Worm (Caenorhabditis elegans) whole organism, early embryonic: Measurements from ENCODE around the gene col-85.

Experiments
- B0310.2 ChIP-seq: sonication (generic microtip); optimal IDR thresholded peaks from 2 replicates; lab custom pipeline; 2016; ENCODE audit warnings: mild to moderate bottlenecking, missing genetic modification characterization, missing compliant biosample characterization
- F13C5.2 ChIP-seq: sonication (generic microtip); optimal IDR thresholded peaks from 2 replicates; lab custom pipeline; 2017; ENCODE audit warnings: mild to moderate bottlenecking, missing genetic modification characterization, inconsistent platforms, missing compliant biosample characterization
- aly-1 ChIP-seq: sonication (generic microtip); optimal IDR thresholded peaks from 2 replicates; lab custom pipeline; 2016; ENCODE audit warnings: missing genetic modification characterization, missing compliant biosample characterization
- ama-1 ChIP-seq: fragments of 150-350 bp; optimal IDR thresholded peaks from 2 replicates; lab custom pipeline; 2014
- ceh-13 ChIP-seq: fragments of 200-800 bp; sonication (Bioruptor generic); optimal IDR thresholded peaks from 2 replicates; lab custom pipeline; 2018; ENCODE audit warnings: mild to moderate bottlenecking, missing genetic modification characterization, missing compliant biosample characterization
- ceh-36 ChIP-seq: sonication (generic microtip); optimal IDR thresholded peaks from 2 replicates; lab custom pipeline; 2016; ENCODE audit warnings: missing genetic modification characterization, inconsistent platforms, missing compliant biosample characterization
- ets-7 ChIP-seq: sonication (generic microtip); optimal IDR thresholded peaks from 2 replicates; lab custom pipeline; 2016; ENCODE audit warnings: missing genotype, missing genetic modification characterization, missing compliant biosample characterization
- flt-1 ChIP-seq: fragments of 200-800 bp; sonication (Bioruptor generic); IDR thresholded peaks from 2 replicates; pipeline ENCODE4 v1.3.6; 2022; ENCODE audit warnings: missing genetic modification characterization, missing compliant biosample characterization
- hmbx-1 ChIP-seq: sonication (generic microtip); optimal IDR thresholded peaks from 2 replicates; lab custom pipeline; 2016; ENCODE audit warnings: mild to moderate bottlenecking, missing genetic modification characterization, missing compliant biosample characterization
- hmg-4 ChIP-seq: fragments of 200-800 bp; sonication (Bioruptor generic); optimal IDR thresholded peaks from 2 replicates; lab custom pipeline; 2018; ENCODE audit warnings: mild to moderate bottlenecking, missing genetic modification characterization, missing compliant biosample characterization
- hnd-1 ChIP-seq: sonication (generic microtip); optimal IDR thresholded peaks from 2 replicates; lab custom pipeline; 2016; ENCODE audit warnings: missing genetic modification characterization, missing compliant biosample characterization
- pes-1 ChIP-seq: fragments of 200-800 bp; sonication (Bioruptor generic); IDR thresholded peaks from 2 replicates; pipeline ENCODE4 v1.3.6; 2022; ENCODE audit warnings: missing genetic modification reagents, missing genetic modification characterization, missing compliant biosample characterization
- scrt-1 ChIP-seq: fragments of 200-800 bp; sonication (Bioruptor generic); IDR thresholded peaks from 2 replicates; pipeline ENCODE4 v1.3.6; 2022; ENCODE audit warnings: missing genetic modification characterization, missing compliant biosample characterization
- sea-1 ChIP-seq: fragments of 200-800 bp; sonication (Bioruptor generic); conservative IDR thresholded peaks from 2 replicates; pipeline ENCODE4 v1.3.6; 2022; ENCODE audit warnings: missing genetic modification characterization, missing compliant biosample characterization
- tbx-11 ChIP-seq: fragments of 200-800 bp; sonication (Bioruptor generic); IDR thresholded peaks from 2 replicates; pipeline ENCODE4 v1.3.6; 2022; ENCODE audit warnings: missing genetic modification characterization, missing compliant biosample characterization
- tbx-37 ChIP-seq: fragments of 200-800 bp; sonication (Bioruptor generic); conservative IDR thresholded peaks from 2 replicates; pipeline ENCODE4 v1.3.6; 2022; ENCODE audit warnings: missing genetic modification reagents, missing genetic modification characterization, missing compliant biosample characterization
- tra-4 ChIP-seq: sonication (generic microtip); optimal IDR thresholded peaks from 2 replicates; lab custom pipeline; 2017; ENCODE audit warnings: missing genetic modification characterization, missing compliant biosample characterization

Gene col-85

DNA sequence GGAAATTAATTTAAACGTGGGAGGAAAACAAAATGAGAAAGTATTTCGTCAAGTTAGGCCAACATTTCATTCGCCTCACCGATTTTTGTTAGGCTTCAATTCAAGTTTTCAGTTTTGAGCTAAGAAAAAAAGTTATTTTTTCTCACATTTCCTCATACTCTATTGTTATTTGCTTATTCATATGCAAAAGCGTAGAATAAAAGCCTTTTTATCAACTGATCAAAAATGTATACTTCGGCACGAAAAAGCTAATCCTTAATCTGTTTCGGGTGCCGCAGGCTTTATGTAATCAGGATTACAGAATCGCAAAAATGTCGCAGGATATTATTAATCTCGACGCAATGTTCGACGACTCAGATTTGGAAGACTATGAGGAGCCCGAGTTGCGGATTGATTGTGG lies 5.0 kb downstream of the col-85 start, which contains the start of gene T21B4.15:
T21B4.15 (plus strand) TSS at position 301 of the 400 bp plus-strand sequence.
- TF ChIP-seq sea-1 (GFP tag; lab: Robert Waterston, UW) (no peak), hmg-4 (no peak), hnd-1 (tag; lab: Kevin White, UChicago) (no peak), aly-1 (tag; lab: Kevin White, UChicago) (no peak), ceh-36 (tag; lab: Kevin White, UChicago) (no peak), tbx-11 (no peak)

DNA sequence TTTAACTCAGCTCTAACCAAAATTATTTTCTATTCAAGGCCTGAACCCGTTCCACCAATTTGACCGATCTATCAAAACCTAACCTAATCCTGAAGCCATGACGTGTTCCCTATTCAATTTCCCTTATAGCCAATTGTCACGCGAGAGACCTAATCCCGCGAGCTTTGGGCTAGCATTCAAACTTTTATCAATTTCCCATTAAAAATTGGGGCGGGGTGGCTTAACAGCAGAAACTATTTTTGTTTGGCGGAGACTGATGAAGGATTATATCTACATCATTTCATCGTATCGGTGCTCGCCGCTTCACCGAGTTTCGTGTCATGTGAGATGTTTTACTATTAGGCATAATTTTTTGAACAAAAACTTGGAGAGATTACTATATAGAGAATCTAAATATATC lies 6.1 kb downstream of the col-85 start:
- TF ChIP-seq hnd-1 (tag; lab: Kevin White, UChicago) (no peak), B0310.2 (no peak), tbx-11 (no peak), scrt-1 (GFP tag; lab: Robert Waterston, UW) (no peak), pes-1 (GFP tag; lab: Robert Waterston, UW) (no peak), ceh-36 (tag; lab: Kevin White, UChicago) (no peak), ceh-13 (GFP tag; lab: Kevin White, UChicago) (no peak), ets-7 (tag; lab: Kevin White, UChicago) (no peak), tra-4 (tag; lab: Kevin White, UChicago) (no peak), sea-1 (GFP tag; lab: Robert Waterston, UW) (no peak), aly-1 (tag; lab: Kevin White, UChicago) (no peak), hmbx-1 (tag; lab: Kevin White, UChicago) (no peak), F13C5.2 (no peak)

ce11 chrII:12485060-12485459 lies 9.8 kb downstream of the col-85 start, which contains the start of gene F15A4.10:
Gene F15A4.10, minus strand, starts transcription at chrII:12485160.
- no peak for TF ChIP-seq hmbx-1 (tag; lab: Kevin White, UChicago)
- no peak for TF ChIP-seq ceh-13 (GFP tag; lab: Kevin White, UChicago)
- TF ChIP-seq pes-1 (GFP tag; lab: Robert Waterston, UW), result no peak
- no peak for TF ChIP-seq ets-7 (tag; lab: Kevin White, UChicago)
- TF ChIP-seq ama-1 (lab: Kevin White, UChicago), result no peak
- no peak for TF ChIP-seq hmg-4
- no peak for TF ChIP-seq tra-4 (tag; lab: Kevin White, UChicago)
- TF ChIP-seq B0310.2, result no peak
- no peak for TF ChIP-seq ceh-36 (tag; lab: Kevin White, UChicago)
- TF ChIP-seq tbx-11, result no peak
- TF ChIP-seq sea-1 (GFP tag; lab: Robert Waterston, UW), result no peak
- no peak for TF ChIP-seq hnd-1 (tag; lab: Kevin White, UChicago)
- no peak for TF ChIP-seq scrt-1 (GFP tag; lab: Robert Waterston, UW)
- TF ChIP-seq F13C5.2, result no peak
- no peak for TF ChIP-seq tbx-37 (GFP tag; lab: Robert Waterston, UW)

DNA sequence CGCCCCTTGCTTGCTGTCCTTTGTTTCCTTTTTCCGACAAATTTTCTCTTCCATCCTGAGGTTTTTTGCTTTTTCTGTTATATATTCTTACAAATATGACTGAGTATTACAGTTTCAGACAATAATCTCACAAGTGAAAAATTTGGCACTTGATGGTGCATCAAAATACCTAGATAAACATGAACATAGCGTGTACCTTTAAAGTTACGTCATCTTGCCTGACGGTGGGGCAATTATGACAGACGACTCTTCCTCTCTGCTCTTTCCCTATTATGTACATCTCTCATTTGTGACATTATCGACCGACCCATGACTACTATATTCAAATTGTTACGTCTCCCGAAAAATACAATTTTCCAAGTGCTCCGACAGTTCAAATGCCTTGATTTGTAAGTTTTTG lies 12.3 kb downstream of the col-85 start, which contains the start of gene fbxb-102:
fbxb-102 (plus strand) TSS at position 301 of the 400 bp plus-strand sequence.
- TF ChIP-seq tra-4 (tag; lab: Kevin White, UChicago), result no peak

DNA sequence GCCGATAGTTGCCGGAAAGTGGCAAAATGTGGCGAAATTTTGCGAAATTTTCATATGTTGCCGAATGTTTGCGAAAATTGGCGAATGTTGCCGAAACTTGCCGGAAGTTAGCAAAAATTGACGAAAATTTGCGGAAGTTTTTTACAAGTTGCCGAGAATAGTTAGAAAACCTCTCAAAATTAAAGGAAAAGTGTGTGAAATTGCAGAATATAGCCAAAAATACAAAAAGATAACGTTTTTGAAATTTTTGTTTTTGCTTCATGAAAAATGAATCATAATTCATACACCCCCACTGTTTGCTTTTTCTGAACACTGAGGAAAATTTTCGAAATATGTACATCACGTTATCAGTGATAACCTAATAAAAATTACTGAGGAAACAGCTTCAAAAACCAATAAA lies 13.2 kb downstream of the col-85 start:
- TF ChIP-seq tra-4 (tag; lab: Kevin White, UChicago), result no peak
- no peak for TF ChIP-seq ama-1 (lab: Kevin White, UChicago)
- TF ChIP-seq scrt-1 (GFP tag; lab: Robert Waterston, UW), result no peak
- TF ChIP-seq pes-1 (GFP tag; lab: Robert Waterston, UW), result no peak
- TF ChIP-seq flt-1 (GFP tag; lab: Robert Waterston, UW), result no peak
- no peak for TF ChIP-seq ceh-36 (tag; lab: Kevin White, UChicago)

DNA sequence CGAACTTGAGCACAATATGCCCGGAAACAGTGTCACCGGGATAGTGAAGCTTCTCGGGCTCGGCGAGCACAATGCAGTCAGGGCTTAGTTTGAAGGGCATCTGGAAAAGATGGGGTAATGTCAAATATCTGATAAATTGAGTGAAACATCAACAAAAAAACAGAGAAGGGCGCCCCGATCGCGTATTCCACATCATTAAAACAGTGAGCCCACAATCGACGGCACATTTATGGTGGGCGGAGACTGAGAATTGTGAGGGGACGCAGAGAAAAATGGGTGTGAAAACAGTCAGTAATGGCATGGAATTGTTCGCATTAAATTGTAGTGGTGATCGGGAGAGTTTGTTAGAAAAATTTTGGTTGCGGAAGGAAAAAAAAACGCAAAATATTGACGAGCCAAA lies 14.1 kb downstream of the col-85 start, which contains the start of gene arrd-9:
arrd-9 (minus strand) TSS at position 101 of the 400 bp plus-strand sequence.
- TF ChIP-seq sea-1 (GFP tag; lab: Robert Waterston, UW) (no peak), ceh-36 (tag; lab: Kevin White, UChicago) (no peak), hmg-4 (no peak), ama-1 (lab: Kevin White, UChicago) (no peak), tbx-37 (GFP tag; lab: Robert Waterston, UW) (no peak), hnd-1 (tag; lab: Kevin White, UChicago) (no peak), scrt-1 (GFP tag; lab: Robert Waterston, UW) (no peak), tbx-11 (no peak), ceh-13 (GFP tag; lab: Kevin White, UChicago) (no peak), ets-7 (tag; lab: Kevin White, UChicago) (no peak), aly-1 (tag; lab: Kevin White, UChicago) (no peak), B0310.2 (no peak), flt-1 (GFP tag; lab: Robert Waterston, UW) (no peak), F13C5.2 (no peak), pes-1 (GFP tag; lab: Robert Waterston, UW) (no peak), tra-4 (tag; lab: Kevin White, UChicago) (no peak), hmbx-1 (tag; lab: Kevin White, UChicago) (no peak)

ce11 chrII:12473406-12473805 lies 21.5 kb downstream of the col-85 start, which contains the start of gene srg-17:
Gene srg-17, plus strand, starts transcription at chrII:12473706.
- no peak for TF ChIP-seq hnd-1 (tag; lab: Kevin White, UChicago)
- TF ChIP-seq flt-1 (GFP tag; lab: Robert Waterston, UW), result no peak
- no peak for TF ChIP-seq tbx-11
- no peak for TF ChIP-seq sea-1 (GFP tag; lab: Robert Waterston, UW)
- TF ChIP-seq ceh-36 (tag; lab: Kevin White, UChicago), result no peak
- TF ChIP-seq tbx-37 (GFP tag; lab: Robert Waterston, UW), result no peak
- TF ChIP-seq ets-7 (tag; lab: Kevin White, UChicago), result no peak
- TF ChIP-seq F13C5.2, result no peak
- no peak for TF ChIP-seq aly-1 (tag; lab: Kevin White, UChicago)
- TF ChIP-seq ama-1 (lab: Kevin White, UChicago), result no peak
- no peak for TF ChIP-seq ceh-13 (GFP tag; lab: Kevin White, UChicago)
- TF ChIP-seq B0310.2, result no peak
- TF ChIP-seq hmbx-1 (tag; lab: Kevin White, UChicago), result no peak
- TF ChIP-seq scrt-1 (GFP tag; lab: Robert Waterston, UW), result no peak
- no peak for TF ChIP-seq pes-1 (GFP tag; lab: Robert Waterston, UW)
- no peak for TF ChIP-seq tra-4 (tag; lab: Kevin White, UChicago)
- TF ChIP-seq hmg-4, result no peak
